Worm (Caenorhabditis elegans): ENCODE measurements around the gene lido-12.
A peak's percentile ranks its signal among the peaks of the same experiment; 100 is the strongest.

lido-12 gene

DNA sequence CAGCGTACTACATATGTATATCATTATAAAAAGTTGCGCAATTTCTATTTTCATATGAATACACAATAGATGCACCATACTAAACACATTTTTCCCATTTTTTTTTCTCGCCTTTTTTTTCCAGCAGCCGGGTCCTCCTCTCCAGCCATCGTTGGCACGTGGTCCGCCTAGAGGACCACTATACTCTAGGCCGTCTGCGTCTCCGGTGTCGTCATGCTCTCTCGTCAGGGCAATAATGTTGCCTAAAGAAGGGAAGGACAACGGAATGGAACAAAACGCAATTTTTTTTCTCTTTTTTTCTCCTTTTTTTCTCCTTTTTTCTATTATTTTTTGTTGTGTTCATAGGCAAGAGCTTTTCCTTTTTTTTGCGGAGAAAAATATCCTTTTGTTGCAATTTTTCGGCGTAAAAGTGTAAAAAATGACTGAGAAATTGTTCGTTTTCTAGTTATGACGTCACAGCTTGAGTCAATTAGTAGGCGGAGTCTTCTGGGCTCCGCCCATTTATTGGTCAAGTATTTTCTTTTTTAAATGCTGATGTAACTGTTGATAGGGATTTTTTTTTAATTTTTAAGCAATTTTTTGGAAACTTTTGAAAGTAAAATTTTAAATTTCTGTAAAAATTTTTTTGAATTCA is 43.0 kb upstream of the lido-12 start (continued):
- TF ChIP-seq dpl-1 (GFP tag; optimal IDR thresholded peaks at IDR 0.05): no peak
- peak; percentile 29 for TF ChIP-seq fkh-8 (tag; optimal IDR thresholded peaks at IDR 0.05)
- peak; percentile 53 for TF ChIP-seq swsn-7 (tag; optimal IDR thresholded peaks at IDR 0.05)
- no peak for TF ChIP-seq snu-23 (GFP tag; optimal IDR thresholded peaks at IDR 0.05)
- peak; percentile 93 for TF ChIP-seq lin-14 (GFP tag; optimal IDR thresholded peaks at IDR 0.05)
- TF ChIP-seq ceh-90 (tag; optimal IDR thresholded peaks at IDR 0.05): no peak
- no peak for TF ChIP-seq irx-1 (tag; optimal IDR thresholded peaks at IDR 0.05)
- no peak for TF ChIP-seq elt-3 (tag; optimal IDR thresholded peaks at IDR 0.05)
- no peak for TF ChIP-seq nhr-28 (tag; optimal IDR thresholded peaks at IDR 0.05)
- no peak for TF ChIP-seq nhr-237 (tag; optimal IDR thresholded peaks at IDR 0.05)
- no peak for TF ChIP-seq hlh-17 (GFP tag; optimal IDR thresholded peaks at IDR 0.05; ENCODE audit: borderline replicate concordance)
- TF ChIP-seq nhr-47 (tag; optimal IDR thresholded peaks at IDR 0.05): no peak
- peak; percentile 51 to 63 for TF ChIP-seq mdl-1 (tag; optimal IDR thresholded peaks at IDR 0.05)
- TF ChIP-seq nhr-84 (tag; optimal IDR thresholded peaks at IDR 0.05): no peak
- TF ChIP-seq rnt-1 (tag; optimal IDR thresholded peaks at IDR 0.05): no peak
- TF ChIP-seq mep-1 (tag; optimal IDR thresholded peaks at IDR 0.05): no peak
- no peak for TF ChIP-seq aly-2 (tag; optimal IDR thresholded peaks at IDR 0.05)
- TF ChIP-seq lin-15B (tag; optimal IDR thresholded peaks at IDR 0.05): no peak
- peak; percentile 6 for TF ChIP-seq ces-1 (GFP tag; optimal IDR thresholded peaks at IDR 0.05)
- no peak for TF ChIP-seq lin-13 (GFP tag; optimal IDR thresholded peaks at IDR 0.05)
- no peak for TF ChIP-seq efl-3 (GFP tag; optimal IDR thresholded peaks at IDR 0.05)
- TF ChIP-seq isw-1 (GFP tag; IDR thresholded peaks at IDR 0.05): peak; percentile 40; the same call in 1 of the 2 replicates
- no peak for TF ChIP-seq hpl-2 (GFP tag; optimal IDR thresholded peaks at IDR 0.05)
- TF ChIP-seq blmp-1 (tag; optimal IDR thresholded peaks at IDR 0.05): no peak
- no peak for TF ChIP-seq sup-37 (GFP tag; optimal IDR thresholded peaks at IDR 0.05)
- peak; percentile 3 to 66 (median 16) for TF ChIP-seq ceh-82 (tag; optimal IDR thresholded peaks at IDR 0.05)
- peak; percentile 85 for TF ChIP-seq fkh-10 (GFP tag; optimal IDR thresholded peaks at IDR 0.05)
- no peak for TF ChIP-seq alr-1 (tag; optimal IDR thresholded peaks at IDR 0.05; ENCODE audit: borderline replicate concordance)
- TF ChIP-seq nhr-76 (tag; optimal IDR thresholded peaks at IDR 0.05): no peak
- no peak for TF ChIP-seq ceh-63 (GFP tag; optimal IDR thresholded peaks at IDR 0.05)
- peak; percentile 69 for TF ChIP-seq unc-86 (tag; optimal IDR thresholded peaks at IDR 0.05)
- TF ChIP-seq C04F5.9 (tag; optimal IDR thresholded peaks at IDR 0.05): no peak

- TF ChIP-seq nhr-237 (tag; optimal IDR thresholded peaks at IDR 0.05) (no peak), ama-1 (optimal IDR thresholded peaks at IDR 0.05) (no peak), blmp-1 (tag; optimal IDR thresholded peaks at IDR 0.05) (no peak), C34B4.2 (tag; optimal IDR thresholded peaks at IDR 0.05) (no peak), lin-14 (GFP tag; optimal IDR thresholded peaks at IDR 0.05) (no peak), tbx-2 (tag; optimal IDR thresholded peaks at IDR 0.05) (no peak), jun-1 (tag; optimal IDR thresholded peaks at IDR 0.05) (no peak)
These were observed 42.0 kb upstream of the lido-12 start for ce11 chrII:2963619-2964018.

DNA sequence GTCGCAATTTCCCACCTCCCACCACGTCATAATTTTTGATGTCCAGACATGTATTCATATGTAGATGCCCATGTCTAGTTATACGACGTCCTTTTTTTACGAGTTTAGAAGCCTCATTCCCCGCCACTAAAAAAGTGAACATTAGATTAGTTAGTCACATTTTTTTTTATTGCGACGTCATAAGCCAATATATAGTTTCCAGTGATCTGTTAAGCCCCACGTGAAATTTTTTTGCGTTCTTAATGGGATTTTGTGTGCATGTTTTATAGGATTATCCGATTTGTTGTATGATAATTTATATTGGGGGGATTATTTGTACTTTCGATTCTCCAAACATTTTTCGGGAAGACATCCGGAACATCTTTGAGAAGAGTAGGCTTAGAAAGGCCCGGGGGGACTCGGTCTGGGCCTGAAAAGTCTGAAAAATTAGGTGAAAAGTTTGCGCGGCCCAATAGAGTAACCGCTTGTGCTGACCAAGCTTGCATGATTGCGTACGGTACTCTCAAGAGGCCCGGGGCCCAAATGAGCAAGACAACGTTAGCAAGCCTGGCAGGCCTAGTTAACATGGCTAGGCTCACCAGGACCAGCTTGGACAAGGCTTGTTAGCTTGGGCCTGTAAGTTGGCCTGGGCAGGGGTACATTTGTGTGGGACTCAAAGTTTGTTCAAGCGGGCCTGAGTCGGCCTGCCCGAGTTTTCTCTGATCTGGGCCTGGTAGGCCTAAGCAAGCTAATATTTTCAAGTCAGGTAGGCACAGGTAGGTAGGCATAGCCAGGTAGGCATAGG is 40.2 kb upstream of the lido-12 start:
- no peak for TF ChIP-seq nhr-84 (tag; optimal IDR thresholded peaks at IDR 0.05)
- TF ChIP-seq dsc-1 (tag; optimal IDR thresholded peaks at IDR 0.05): peak; percentile 95
- TF ChIP-seq fkh-8 (tag; optimal IDR thresholded peaks at IDR 0.05): peak; percentile 22
- TF ChIP-seq nhr-47 (tag; optimal IDR thresholded peaks at IDR 0.05): peak; percentile 23
